Fruit fly (Drosophila melanogaster) Kc167 (cell line): ENCODE measurements around the gene kat80.

Experiments used
- Myc ChIP-seq: fragments of >200 bp; optimal IDR thresholded peaks from 2 replicates; lab custom pipeline; 2017; ENCODE audit warnings: missing external identifiers
- Sin3A ChIP-seq: fragments of >200 bp; optimal IDR thresholded peaks from 2 replicates; lab custom pipeline; 2018; ENCODE audit warnings: missing external identifiers
- h ChIP-seq: fragments of >200 bp; optimal IDR thresholded peaks from 3 replicates; lab custom pipeline; 2018; ENCODE audit warnings: missing external identifiers
- insv ChIP-seq: fragments of >200 bp; optimal IDR thresholded peaks from 3 replicates; lab custom pipeline; 2018; ENCODE audit warnings: missing external identifiers
- psq ChIP-seq: fragments of >200 bp; optimal IDR thresholded peaks from 2 replicates; lab custom pipeline; 2017; ENCODE audit warnings: missing external identifiers
- ttk ChIP-seq: sonication (Bioruptor generic); optimal IDR thresholded peaks from 2 replicates; lab custom pipeline; 2017; ENCODE audit warnings: missing external identifiers

The kat80 gene

DNA sequence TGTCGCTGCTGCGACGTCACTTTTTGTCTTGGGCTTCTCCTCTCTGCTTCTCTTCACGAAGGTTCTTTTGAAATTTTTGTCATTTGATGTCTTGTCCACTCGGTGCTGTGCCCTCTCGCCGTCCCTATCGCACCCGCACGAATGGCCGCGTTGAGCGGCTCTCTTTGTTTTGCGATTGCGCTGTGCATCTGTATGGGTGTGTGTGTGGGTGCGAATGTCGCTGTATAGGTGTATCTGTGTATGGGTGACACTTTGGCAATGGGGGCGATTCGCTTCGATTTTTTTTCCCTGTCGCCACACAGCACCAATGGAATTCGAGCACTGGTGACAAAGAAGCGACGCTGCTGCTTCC is 58.5 kb downstream of the kat80 start:
- TF ChIP-seq h (no peak), insv (lab: Kevin White, UChicago) (no peak), ttk (lab: Kevin White, UChicago) (no peak), Myc (lab: Kevin White, UChicago) (no peak), Sin3A (lab: Kevin White, UChicago) (no peak), psq (no peak)
